Fruit fly (Drosophila melanogaster) whole organism, embryonic: ENCODE results near the gene Obp93a.
A peak's percentile ranks its signal among the peaks of the same experiment; 100 is the strongest.

ENCODE experiments used
- CG10565 ChIP-seq: fragments of 200-800 bp; sonication (Bioruptor generic); optimal IDR thresholded peaks from 3 replicates; lab custom pipeline; 2016; ENCODE audit warnings: missing biosample characterization, mild to moderate bottlenecking, missing genetic modification characterization
- CG11695 ChIP-seq: fragments of 200-800 bp; sonication (Bioruptor generic); IDR thresholded peaks from 3 replicates; pipeline ENCODE4 v1.3.6; 2022; ENCODE audit warnings: missing biosample characterization, missing genetic modification characterization
- CG12155 ChIP-seq: fragments of 200-800 bp; sonication (Bioruptor generic); optimal IDR thresholded peaks from 3 replicates; lab custom pipeline; 2016; ENCODE audit warnings: missing biosample characterization, missing genetic modification characterization
- CG1602 ChIP-seq: fragments of 200-800 bp; sonication (Bioruptor generic); optimal IDR thresholded peaks from 3 replicates; lab custom pipeline; 2016; ENCODE audit warnings: missing biosample characterization, missing genetic modification characterization
- CG16813 ChIP-seq: fragments of 200-800 bp; sonication (Bioruptor generic); IDR thresholded peaks from 3 replicates; pipeline ENCODE4 v1.3.6; 2022; ENCODE audit warnings: missing biosample characterization, missing genetic modification characterization; ENCODE audit not compliant: partially characterized antibody
- CG17568 ChIP-seq: fragments of 200-800 bp; sonication (Bioruptor generic); optimal IDR thresholded peaks from 2 replicates; lab custom pipeline; 2018; ENCODE audit warnings: missing biosample characterization, mild to moderate bottlenecking, missing genetic modification characterization, moderate library complexity
- CG18599 ChIP-seq: fragments of 200-800 bp; sonication (Bioruptor generic); optimal IDR thresholded peaks from 3 replicates; lab custom pipeline; 2017; ENCODE audit warnings: missing biosample characterization, missing genetic modification characterization, mild to moderate bottlenecking, moderate library complexity, missing genetic modification reagents
- CG18619 ChIP-seq: fragments of 200-800 bp; sonication (Bioruptor generic); optimal IDR thresholded peaks from 3 replicates; lab custom pipeline; 2017; ENCODE audit warnings: missing biosample characterization, mild to moderate bottlenecking, missing genetic modification characterization
- CG2120 ChIP-seq: fragments of 200-800 bp; sonication (Bioruptor generic); optimal IDR thresholded peaks from 3 replicates; lab custom pipeline; 2016; ENCODE audit warnings: missing biosample characterization, missing genetic modification characterization
- CG2678 ChIP-seq: fragments of 200-800 bp; sonication (Bioruptor generic); optimal IDR thresholded peaks from 3 replicates; lab custom pipeline; 2019; ENCODE audit warnings: missing biosample characterization, mild to moderate bottlenecking, missing genetic modification characterization, moderate library complexity
- CG3065 ChIP-seq: fragments of 200-800 bp; sonication (Bioruptor generic); optimal IDR thresholded peaks from 2 replicates; lab custom pipeline; 2016; ENCODE audit warnings: missing biosample characterization, missing genetic modification characterization
- CG31224 ChIP-seq: fragments of 200-800 bp; sonication (Bioruptor generic); IDR thresholded peaks from 2 replicates; pipeline ENCODE4 v1.3.6; 2022; ENCODE audit warnings: missing biosample characterization, missing genetic modification characterization
- CG31365 ChIP-seq: fragments of 200-800 bp; sonication (Bioruptor generic); optimal IDR thresholded peaks from 2 replicates; lab custom pipeline; 2018; ENCODE audit warnings: missing biosample characterization, mild to moderate bottlenecking, missing genetic modification characterization
- CG34224 ChIP-seq: fragments of 200-800 bp; sonication (Bioruptor generic); IDR thresholded peaks from 3 replicates; pipeline ENCODE4 v1.3.6; 2022; ENCODE audit warnings: missing biosample characterization, missing genetic modification characterization; ENCODE audit not compliant: partially characterized antibody
- CG6683 ChIP-seq: fragments of 200-800 bp; sonication (Bioruptor generic); optimal IDR thresholded peaks from 2 replicates; lab custom pipeline; 2017; ENCODE audit warnings: missing biosample characterization, mild to moderate bottlenecking, missing genetic modification characterization, missing genetic modification reagents
- CG6765 ChIP-seq: fragments of 200-800 bp; sonication (Bioruptor generic); optimal IDR thresholded peaks from 3 replicates; lab custom pipeline; 2017; ENCODE audit warnings: missing biosample characterization, mild to moderate bottlenecking, missing genetic modification characterization
- CG6813 ChIP-seq: fragments of 200-800 bp; sonication (Bioruptor generic); optimal IDR thresholded peaks from 2 replicates; lab custom pipeline; 2017; ENCODE audit warnings: missing biosample characterization, missing genetic modification characterization, mild to moderate bottlenecking, moderate library complexity, missing genetic modification reagents
- CG7271 ChIP-seq: fragments of 200-800 bp; sonication (Bioruptor generic); optimal IDR thresholded peaks from 2 replicates; lab custom pipeline; 2018; ENCODE audit warnings: missing biosample characterization, mild to moderate bottlenecking, missing genetic modification characterization, moderate library complexity
- CG7839 ChIP-seq: fragments of 200-800 bp; sonication (Bioruptor generic); optimal IDR thresholded peaks from 3 replicates; lab custom pipeline; 2018; ENCODE audit warnings: missing biosample characterization, mild to moderate bottlenecking, missing genetic modification characterization, moderate library complexity
- CG8281 ChIP-seq: fragments of 200-800 bp; sonication (Bioruptor generic); optimal IDR thresholded peaks from 2 replicates; lab custom pipeline; 2018; ENCODE audit warnings: missing biosample characterization, mild to moderate bottlenecking, missing genetic modification characterization, moderate library complexity
- Chrac-16 ChIP-seq: fragments of 200-800 bp; sonication (Bioruptor generic); optimal IDR thresholded peaks from 3 replicates; lab custom pipeline; 2016; ENCODE audit warnings: missing biosample characterization, missing genetic modification characterization
- CoRest ChIP-seq: fragments of 200-800 bp; sonication (Bioruptor generic); optimal IDR thresholded peaks from 3 replicates; lab custom pipeline; 2018; ENCODE audit warnings: missing biosample characterization, mild to moderate bottlenecking, missing genetic modification characterization, moderate library complexity
- Elba2 ChIP-seq: fragments of 200-800 bp; sonication (Bioruptor generic); optimal IDR thresholded peaks from 3 replicates; lab custom pipeline; 2016; ENCODE audit warnings: missing biosample characterization, missing genetic modification characterization
- Fer2 ChIP-seq: fragments of 200-800 bp; sonication (Bioruptor generic); optimal IDR thresholded peaks from 2 replicates; lab custom pipeline; 2018; ENCODE audit warnings: missing biosample characterization, mild to moderate bottlenecking, missing genetic modification characterization, moderate library complexity
- H2.0 ChIP-seq: fragments of 200-800 bp; sonication (Bioruptor generic); IDR thresholded peaks from 2 replicates; pipeline ENCODE4 v1.3.6; 2022; ENCODE audit warnings: missing biosample characterization, missing genetic modification characterization
- Lim3 ChIP-seq: fragments of 200-800 bp; sonication (Bioruptor generic); IDR thresholded peaks from 2 replicates; pipeline ENCODE4 v1.3.6; 2022; ENCODE audit warnings: missing biosample characterization, missing genetic modification characterization
- Mad ChIP-seq: fragments of 200-800 bp; sonication (Bioruptor generic); optimal IDR thresholded peaks from 2 replicates; lab custom pipeline; 2016; ENCODE audit warnings: missing biosample characterization, missing genetic modification characterization
- Optix ChIP-seq: fragments of 200-800 bp; sonication (Bioruptor generic); IDR thresholded peaks from 3 replicates; pipeline ENCODE4 v1.3.6; 2022; ENCODE audit warnings: missing biosample characterization, missing genetic modification characterization
- PHDP ChIP-seq: fragments of 200-800 bp; sonication (Bioruptor generic); optimal IDR thresholded peaks from 3 replicates; lab custom pipeline; 2018; ENCODE audit warnings: missing biosample characterization, mild to moderate bottlenecking, missing genetic modification characterization, moderate library complexity
- abd-A ChIP-seq: fragments of 200-800 bp; sonication (Bioruptor generic); optimal IDR thresholded peaks from 3 replicates; lab custom pipeline; 2019; ENCODE audit warnings: missing biosample characterization, mild to moderate bottlenecking, missing genetic modification characterization, moderate library complexity
- btn ChIP-seq: fragments of 200-800 bp; sonication (Bioruptor generic); optimal IDR thresholded peaks from 2 replicates; lab custom pipeline; 2016; ENCODE audit warnings: missing biosample characterization, missing genetic modification characterization
- corto ChIP-seq: fragments of 200-800 bp; sonication (Bioruptor generic); optimal IDR thresholded peaks from 2 replicates; lab custom pipeline; 2016; ENCODE audit warnings: missing biosample characterization, mild to moderate bottlenecking, missing genetic modification characterization, moderate library complexity
- crc ChIP-seq: fragments of 200-800 bp; sonication (Bioruptor generic); optimal IDR thresholded peaks from 2 replicates; lab custom pipeline; 2016; ENCODE audit warnings: missing biosample characterization, missing genetic modification characterization
- dysf ChIP-seq: fragments of 200-800 bp; sonication (Bioruptor generic); IDR thresholded peaks from 3 replicates; pipeline ENCODE4 v1.3.6; 2022; ENCODE audit warnings: missing biosample characterization, missing genetic modification characterization
- ewg ChIP-seq: fragments of 200-800 bp; sonication (Bioruptor generic); optimal IDR thresholded peaks from 3 replicates; lab custom pipeline; 2017; ENCODE audit warnings: mild to moderate bottlenecking, missing biosample characterization, missing genetic modification reagents, missing genetic modification characterization
- fd3F ChIP-seq: fragments of 200-800 bp; sonication (Bioruptor generic); optimal IDR thresholded peaks from 2 replicates; lab custom pipeline; 2018; ENCODE audit warnings: missing biosample characterization, mild to moderate bottlenecking, missing genetic modification characterization, moderate library complexity
- fd64A ChIP-seq: fragments of 200-800 bp; sonication (Bioruptor generic); optimal IDR thresholded peaks from 3 replicates; lab custom pipeline; 2018; ENCODE audit warnings: missing biosample characterization, mild to moderate bottlenecking, missing genetic modification characterization
- gcm ChIP-seq: fragments of 200-800 bp; sonication (Bioruptor generic); optimal IDR thresholded peaks from 2 replicates; lab custom pipeline; 2019; ENCODE audit warnings: missing biosample characterization, mild to moderate bottlenecking, missing genetic modification characterization, moderate library complexity
- gem ChIP-seq: fragments of 200-800 bp; sonication (Bioruptor generic); optimal IDR thresholded peaks from 2 replicates; lab custom pipeline; 2019; ENCODE audit warnings: missing biosample characterization, mild to moderate bottlenecking, missing genetic modification characterization, moderate library complexity
- gfzf ChIP-seq: fragments of 200-800 bp; sonication (Bioruptor generic); optimal IDR thresholded peaks from 2 replicates; lab custom pipeline; 2016; ENCODE audit warnings: missing biosample characterization, mild to moderate bottlenecking, missing genetic modification characterization, moderate library complexity
- grn ChIP-seq: fragments of 200-800 bp; sonication (Bioruptor generic); optimal IDR thresholded peaks from 3 replicates; lab custom pipeline; 2017; ENCODE audit warnings: missing biosample characterization, missing genetic modification characterization
- hbn ChIP-seq: fragments of 200-800 bp; sonication (Bioruptor generic); IDR thresholded peaks from 2 replicates; pipeline ENCODE4 v1.3.6; 2022; ENCODE audit warnings: missing biosample characterization, missing genetic modification characterization; ENCODE audit not compliant: partially characterized antibody
- kah ChIP-seq: fragments of 200-800 bp; sonication (Bioruptor generic); optimal IDR thresholded peaks from 2 replicates; lab custom pipeline; 2018; ENCODE audit warnings: missing biosample characterization, mild to moderate bottlenecking, missing genetic modification characterization
- ken ChIP-seq: fragments of 200-800 bp; sonication (Bioruptor generic); IDR thresholded peaks from 3 replicates; pipeline ENCODE4 v1.3.6; 2022; ENCODE audit warnings: missing biosample characterization, missing genetic modification characterization
- lilli ChIP-seq: fragments of 200-800 bp; sonication (Bioruptor generic); optimal IDR thresholded peaks from 3 replicates; lab custom pipeline; 2016; ENCODE audit warnings: missing biosample characterization, missing genetic modification characterization
- mirr ChIP-seq: fragments of 200-800 bp; sonication (Bioruptor generic); optimal IDR thresholded peaks from 3 replicates; lab custom pipeline; 2018; ENCODE audit warnings: missing biosample characterization, mild to moderate bottlenecking, missing genetic modification characterization
- mld ChIP-seq: fragments of 200-800 bp; sonication (Bioruptor generic); IDR thresholded peaks from 3 replicates; pipeline ENCODE4 v1.3.6; 2022; ENCODE audit warnings: missing biosample characterization, missing genetic modification characterization; ENCODE audit not compliant: partially characterized antibody
- nerfin-2 ChIP-seq: fragments of 200-800 bp; sonication (Bioruptor generic); IDR thresholded peaks from 2 replicates; pipeline ENCODE4 v1.3.6; 2022; ENCODE audit warnings: missing biosample characterization, missing genetic modification characterization; ENCODE audit not compliant: partially characterized antibody
- run ChIP-seq: fragments of 200-800 bp; sonication (Bioruptor generic); optimal IDR thresholded peaks from 3 replicates; lab custom pipeline; 2018; ENCODE audit warnings: missing biosample characterization, mild to moderate bottlenecking, missing genetic modification characterization
- sens-2 ChIP-seq: fragments of 200-800 bp; sonication (Bioruptor generic); IDR thresholded peaks from 2 replicates; pipeline ENCODE4 v1.3.6; 2022; ENCODE audit warnings: missing biosample characterization, missing genetic modification characterization
- wor ChIP-seq: fragments of 200-800 bp; sonication (Bioruptor generic); IDR thresholded peaks from 2 replicates; pipeline ENCODE4 v1.3.6; 2022; ENCODE audit warnings: missing biosample characterization, missing genetic modification characterization

The Obp93a gene

dm6 chr3R:21158643-21159042 lies 29.1 kb upstream of the Obp93a start (continued):
- peak; percentile 44 for TF ChIP-seq fd3F
- no peak for TF ChIP-seq kah (GFP tag; lab: Kevin White, UChicago)
- no peak for TF ChIP-seq CG6765 (GFP tag; lab: Kevin White, UChicago)
- TF ChIP-seq wor (GFP tag; lab: Robert Waterston, UW): no peak
- peak; percentile 1 for TF ChIP-seq CG7839 (tag; lab: Kevin White, UChicago)
- TF ChIP-seq gcm (GFP tag; lab: Kevin White, UChicago): no peak
- no peak for TF ChIP-seq Mad
- no peak for TF ChIP-seq crc (GFP tag; lab: Kevin White, UChicago)
- TF ChIP-seq Chrac-16 (GFP tag; lab: Kevin White, UChicago): no peak
- TF ChIP-seq CG3065: no peak
- TF ChIP-seq PHDP (tag; lab: Kevin White, UChicago): peak; percentile 26
- TF ChIP-seq nerfin-2 (GFP tag; lab: Robert Waterston, UW): no peak
- TF ChIP-seq hbn: no peak
- TF ChIP-seq CG2120 (GFP tag; lab: Kevin White, UChicago): no peak
- no peak for TF ChIP-seq CG34224 (GFP tag; lab: Robert Waterston, UW)
- TF ChIP-seq CG2678 (tag; lab: Kevin White, UChicago): peak; percentile 9
- no peak for TF ChIP-seq CG8281 (tag; lab: Kevin White, UChicago)
- peak; percentile 38; the same call in 1 of the 3 replicates for TF ChIP-seq dysf (GFP tag; lab: Robert Waterston, UW)
- TF ChIP-seq Optix (GFP tag; lab: Robert Waterston, UW): no peak
- peak; percentile 13 for TF ChIP-seq Fer2 (tag; lab: Kevin White, UChicago)
- peak; percentile 47 for TF ChIP-seq CG18599 (GFP tag; lab: Kevin White, UChicago)
- TF ChIP-seq CG1602 (GFP tag; lab: Kevin White, UChicago): no peak
- no peak for TF ChIP-seq CG6683 (GFP tag; lab: Kevin White, UChicago)
- TF ChIP-seq mld: no peak
- TF ChIP-seq Elba2: no peak
- no peak for TF ChIP-seq sens-2 (GFP tag; lab: Robert Waterston, UW)
- no peak for TF ChIP-seq btn
- no peak for TF ChIP-seq CG16813 (GFP tag; lab: Robert Waterston, UW)
- peak; percentile 21 for TF ChIP-seq gem
- peak; percentile 5 for TF ChIP-seq CoRest
- TF ChIP-seq lilli (GFP tag; lab: Kevin White, UChicago): no peak
- TF ChIP-seq abd-A (tag; lab: Kevin White, UChicago): no peak
- no peak for TF ChIP-seq grn (GFP tag; lab: Kevin White, UChicago)
- no peak for TF ChIP-seq CG18619
- no peak for TF ChIP-seq CG31224 (GFP tag; lab: Robert Waterston, UW)
- TF ChIP-seq CG11695 (GFP tag; lab: Robert Waterston, UW): no peak
- TF ChIP-seq H2.0 (GFP tag; lab: Robert Waterston, UW): no peak
- TF ChIP-seq CG12155 (GFP tag; lab: Kevin White, UChicago): no peak
- no peak for TF ChIP-seq corto (GFP tag; lab: Kevin White, UChicago)
- no peak for TF ChIP-seq ken (GFP tag; lab: Robert Waterston, UW)
- peak; percentile 35 for TF ChIP-seq fd64A (GFP tag; lab: Kevin White, UChicago)
- TF ChIP-seq gfzf: no peak
- TF ChIP-seq CG31365: no peak
- TF ChIP-seq run (tag; lab: Kevin White, UChicago): no peak
- peak; percentile 2 for TF ChIP-seq CG17568 (GFP tag; lab: Kevin White, UChicago)
- TF ChIP-seq CG7271 (tag; lab: Kevin White, UChicago): no peak
- no peak for TF ChIP-seq CG10565
- TF ChIP-seq CG6813 (GFP tag; lab: Kevin White, UChicago): peak; percentile 21
- no peak for TF ChIP-seq Lim3 (GFP tag; lab: Robert Waterston, UW)
- no peak for TF ChIP-seq ewg (GFP tag; lab: Kevin White, UChicago)
- TF ChIP-seq mirr: peak; percentile 18
